Worm (Caenorhabditis elegans): ENCODE data around the gene sars-1.

Gene sars-1

ce11 chrIV:9989416-9989815 lies 14.1 kb upstream of the sars-1 start (continued):
- TF ChIP-seq madf-5 (GFP tag; IDR thresholded peaks at IDR 0.05) (no peak), Y5F2A.4 (GFP tag; optimal IDR thresholded peaks at IDR 0.05) (no peak), gei-8 (GFP tag; optimal IDR thresholded peaks at IDR 0.05) (peak; percentile 7), lin-38 (GFP tag; IDR thresholded peaks at IDR 0.05) (peak; percentile 36; the same call in 1 of the 2 replicates), zfp-2 (tag; optimal IDR thresholded peaks at IDR 0.05) (no peak), ceh-62 (tag; optimal IDR thresholded peaks at IDR 0.05) (no peak), aha-1 (tag) (peak; percentile 55), php-3 (GFP tag; IDR thresholded peaks at IDR 0.05) (no peak), hlh-11 (tag; optimal IDR thresholded peaks at IDR 0.05) (no peak), aly-2 (tag; optimal IDR thresholded peaks at IDR 0.05) (no peak), lin-13 (GFP tag; optimal IDR thresholded peaks at IDR 0.05) (no peak), ZK337.2 (GFP tag; IDR thresholded peaks at IDR 0.05) (no peak), madf-9 (GFP tag; conservative IDR thresholded peaks at IDR 0.05) (no peak), T20F7.1 (GFP tag; optimal IDR thresholded peaks at IDR 0.05) (no peak), F10B5.3 (tag; optimal IDR thresholded peaks at IDR 0.05) (no peak), lin-39 (tag; optimal IDR thresholded peaks at IDR 0.05) (no peak), nhr-76 (tag; optimal IDR thresholded peaks at IDR 0.05) (no peak), hif-1 (tag; optimal IDR thresholded peaks at IDR 0.05) (no peak), lim-7 (GFP tag; IDR thresholded peaks at IDR 0.05) (no peak), pqm-1 (tag; optimal IDR thresholded peaks at IDR 0.05) (no peak), T26A8.4 (GFP tag; IDR thresholded peaks at IDR 0.05) (0 out of 2 replicates have a peak, but pooled peaks have one; percentile 9), tra-1 (GFP tag; IDR thresholded peaks at IDR 0.05) (no peak), nhr-11 (tag; optimal IDR thresholded peaks at IDR 0.05) (no peak), mdl-1 (tag; optimal IDR thresholded peaks at IDR 0.05) (no peak), zfp-3 (GFP tag; conservative IDR thresholded peaks at IDR 0.05) (0 out of 2 replicates have a peak, but pooled peaks have one; percentile 19), hmg-1.1 (GFP tag; IDR thresholded peaks at IDR 0.05) (no peak), daf-8 (GFP tag; IDR thresholded peaks at IDR 0.05) (no peak), unc-62 (GFP tag; optimal IDR thresholded peaks at IDR 0.05 in 1 of 2) (no peak), unc-62 (tag; optimal IDR thresholded peaks at IDR 0.05) (no peak), zip-11 (GFP tag; IDR thresholded peaks at IDR 0.05) (no peak), fos-1 (tag; optimal IDR thresholded peaks at IDR 0.05) (no peak), F49E8.2 (tag; optimal IDR thresholded peaks at IDR 0.05; ENCODE audit: borderline replicate concordance) (no peak), zag-1 (tag; optimal IDR thresholded peaks at IDR 0.05) (no peak)

ce11 chrIV:9993403-9994132 lies 10.0 kb upstream of the sars-1 start:
- TF ChIP-seq T20F7.1 (GFP tag; optimal IDR thresholded peaks at IDR 0.05) (peak; percentile 31), aha-1 (tag) (peak; percentile 88), daf-16 (GFP tag; optimal IDR thresholded peaks at IDR 0.05) (no peak), daf-16 (tag; optimal IDR thresholded peaks at IDR 0.05) (peak; percentile 55), F26F4.8 (GFP tag; conservative IDR thresholded peaks at IDR 0.05) (no peak), php-3 (GFP tag; IDR thresholded peaks at IDR 0.05) (no peak), lin-13 (GFP tag; optimal IDR thresholded peaks at IDR 0.05) (peak; percentile 22), unc-62 (GFP tag; optimal IDR thresholded peaks at IDR 0.05 in 1 of 2) (peak in 1 of 2 experiments; percentile 6), unc-62 (tag; optimal IDR thresholded peaks at IDR 0.05) (no peak), nhr-102 (tag; optimal IDR thresholded peaks at IDR 0.05) (no peak), vab-7 (GFP tag; IDR thresholded peaks at IDR 0.05) (no peak), ceh-62 (tag; optimal IDR thresholded peaks at IDR 0.05) (no peak), ztf-11 (tag; optimal IDR thresholded peaks at IDR 0.05) (no peak), hlh-11 (tag; optimal IDR thresholded peaks at IDR 0.05) (peak; percentile 26), dmd-8 (GFP tag; IDR thresholded peaks at IDR 0.05) (no peak), nhr-6 (tag; optimal IDR thresholded peaks at IDR 0.05) (peak; percentile 35), nhr-111 (GFP tag; optimal IDR thresholded peaks at IDR 0.05) (no peak), dpl-1 (GFP tag; optimal IDR thresholded peaks at IDR 0.05) (no peak), lin-15B (tag; optimal IDR thresholded peaks at IDR 0.05) (no peak), snpc-1.2 (GFP tag; IDR thresholded peaks at IDR 0.05) (0 out of 2 replicates have a peak, but pooled peaks have one; percentile 28), zag-1 (tag; optimal IDR thresholded peaks at IDR 0.05) (no peak), nhr-41 (GFP tag; IDR thresholded peaks at IDR 0.05) (0 out of 2 replicates have a peak, but pooled peaks have one; percentile 6), saeg-2 (GFP tag; IDR thresholded peaks at IDR 0.05) (0 out of 2 replicates have a peak, but pooled peaks have one; percentile 5), dve-1 (tag; optimal IDR thresholded peaks at IDR 0.05; ENCODE audit: insufficient read depth) (peak; percentile 13), rbr-2 (tag; optimal IDR thresholded peaks at IDR 0.05) (no peak), lin-38 (GFP tag; IDR thresholded peaks at IDR 0.05) (peak; percentile 36), nhr-28 (tag; optimal IDR thresholded peaks at IDR 0.05) (peak; percentile 67), fos-1 (tag; optimal IDR thresholded peaks at IDR 0.05) (no peak)

Measured in whole organism, L4 larva.